Fruit fly (Drosophila melanogaster) whole organism, embryonic: Measurements from ENCODE around the gene CG33332.

Experiments used
- BEAF-32 ChIP-seq: fragments of 200-800 bp; sonication (Bioruptor generic); optimal IDR thresholded peaks from 3 replicates; lab custom pipeline; 2017; ENCODE audit warnings: missing biosample characterization, missing genetic modification characterization, mild to moderate bottlenecking, moderate library complexity, missing genetic modification reagents
- CG10565 ChIP-seq: fragments of 200-800 bp; sonication (Bioruptor generic); optimal IDR thresholded peaks from 3 replicates; lab custom pipeline; 2016; ENCODE audit warnings: missing biosample characterization, mild to moderate bottlenecking, missing genetic modification characterization
- CG14014 ChIP-seq: fragments of 200-800 bp; sonication (Bioruptor generic); IDR thresholded peaks from 2 replicates; pipeline ENCODE4 v1.3.6; 2022; ENCODE audit warnings: missing biosample characterization, missing genetic modification characterization
- CG1603 ChIP-seq: fragments of 200-800 bp; sonication (Bioruptor generic); optimal IDR thresholded peaks from 2 replicates; lab custom pipeline; 2019; ENCODE audit warnings: missing biosample characterization, mild to moderate bottlenecking, missing genetic modification characterization, moderate library complexity
- CG18262 ChIP-seq: fragments of 200-800 bp; optimal IDR thresholded peaks from 3 replicates; lab custom pipeline; 2019; ENCODE audit warnings: missing biosample characterization, mild to moderate bottlenecking, missing genetic modification characterization, moderate library complexity
- CG2202 ChIP-seq: fragments of 200-800 bp; sonication (Bioruptor generic); optimal IDR thresholded peaks from 2 replicates; lab custom pipeline; 2018; ENCODE audit warnings: missing biosample characterization, mild to moderate bottlenecking, missing genetic modification characterization
- CG3281 ChIP-seq: fragments of 200-800 bp; sonication (Bioruptor generic); optimal IDR thresholded peaks from 3 replicates; lab custom pipeline; 2017; ENCODE audit warnings: missing biosample characterization, mild to moderate bottlenecking, missing genetic modification characterization
- CG33557 ChIP-seq: fragments of 200-800 bp; sonication (Bioruptor generic); optimal IDR thresholded peaks from 2 replicates; lab custom pipeline; 2019; ENCODE audit warnings: missing biosample characterization, mild to moderate bottlenecking, missing genetic modification characterization, moderate library complexity
- CG34224 ChIP-seq: fragments of 200-800 bp; sonication (Bioruptor generic); IDR thresholded peaks from 3 replicates; pipeline ENCODE4 v1.3.6; 2022; ENCODE audit warnings: missing biosample characterization, missing genetic modification characterization; ENCODE audit not compliant: partially characterized antibody
- CG3838 ChIP-seq: fragments of 200-800 bp; sonication (Bioruptor generic); optimal IDR thresholded peaks from 3 replicates; lab custom pipeline; 2016; ENCODE audit warnings: missing biosample characterization, missing genetic modification characterization
- CG4730 ChIP-seq: fragments of 200-800 bp; sonication (Bioruptor generic); IDR thresholded peaks from 2 replicates; pipeline ENCODE4 v1.3.6; 2022; ENCODE audit warnings: missing biosample characterization, missing genetic modification characterization
- CG6813 ChIP-seq: fragments of 200-800 bp; sonication (Bioruptor generic); optimal IDR thresholded peaks from 2 replicates; lab custom pipeline; 2017; ENCODE audit warnings: missing biosample characterization, missing genetic modification characterization, mild to moderate bottlenecking, moderate library complexity, missing genetic modification reagents
- CG8089 ChIP-seq: fragments of 200-800 bp; sonication (Bioruptor generic); optimal IDR thresholded peaks from 3 replicates; lab custom pipeline; 2016; ENCODE audit warnings: missing biosample characterization, missing genetic modification characterization
- CG8359 ChIP-seq: fragments of 200-800 bp; sonication (Bioruptor generic); optimal IDR thresholded peaks from 2 replicates; lab custom pipeline; 2017; ENCODE audit warnings: missing biosample characterization, mild to moderate bottlenecking, missing genetic modification characterization, borderline replicate concordance
- CG9727 ChIP-seq: fragments of 200-800 bp; sonication (Bioruptor generic); optimal IDR thresholded peaks from 3 replicates; lab custom pipeline; 2017; ENCODE audit warnings: missing biosample characterization, mild to moderate bottlenecking, missing genetic modification characterization
- CTCF ChIP-seq: fragments of 200-800 bp; sonication (Bioruptor generic); optimal IDR thresholded peaks from 2 replicates; lab custom pipeline; 2017; ENCODE audit warnings: missing biosample characterization, mild to moderate bottlenecking, missing genetic modification characterization, moderate library complexity
- Dref ChIP-seq: fragments of 200-800 bp; sonication (Bioruptor generic); IDR thresholded peaks from 2 replicates; pipeline ENCODE4 v1.3.6; 2022; ENCODE audit warnings: missing biosample characterization, missing genetic modification characterization
- Fer2 ChIP-seq: fragments of 200-800 bp; sonication (Bioruptor generic); optimal IDR thresholded peaks from 2 replicates; lab custom pipeline; 2018; ENCODE audit warnings: missing biosample characterization, mild to moderate bottlenecking, missing genetic modification characterization, moderate library complexity
- Hr78 ChIP-seq, 2 experiments: fragments of 200-800 bp in 1 of 2; fragments of >200 bp in 1 of 2; sonication (Bioruptor generic) in 1 of 2; optimal IDR thresholded peaks; 2 replicates each; lab custom pipeline; 2017 to 2019; ENCODE audit warnings: missing biosample characterization in 2 of 2, missing genetic modification characterization in 2 of 2, mild to moderate bottlenecking in 1 of 2, moderate library complexity in 1 of 2
- Lim3 ChIP-seq: fragments of 200-800 bp; sonication (Bioruptor generic); IDR thresholded peaks from 2 replicates; pipeline ENCODE4 v1.3.6; 2022; ENCODE audit warnings: missing biosample characterization, missing genetic modification characterization
- MBD-R2 ChIP-seq: fragments of 200-800 bp; sonication (Bioruptor generic); IDR thresholded peaks from 2 replicates; pipeline ENCODE4 v1.3.6; 2022; ENCODE audit warnings: missing biosample characterization, missing genetic modification characterization
- MESR4 ChIP-seq: fragments of 200-800 bp; sonication (Bioruptor generic); optimal IDR thresholded peaks from 2 replicates; lab custom pipeline; 2018; ENCODE audit warnings: missing biosample characterization, mild to moderate bottlenecking, missing genetic modification characterization, moderate library complexity
- Mad ChIP-seq: fragments of 200-800 bp; sonication (Bioruptor generic); optimal IDR thresholded peaks from 2 replicates; lab custom pipeline; 2016; ENCODE audit warnings: missing biosample characterization, missing genetic modification characterization
- Med ChIP-seq: fragments of 200-800 bp; sonication (Bioruptor generic); peaks from one replicate; lab custom pipeline; 2016; ENCODE audit warnings: missing biosample characterization, missing genetic modification characterization, mild to moderate bottlenecking, inconsistent platforms, moderate library complexity
- Mrtf ChIP-seq: fragments of 200-800 bp; sonication (Bioruptor generic); IDR thresholded peaks from 3 replicates; pipeline ENCODE4 v1.3.6; 2022; ENCODE audit warnings: missing biosample characterization, missing genetic modification characterization
- Nf-YB ChIP-seq: fragments of 200-800 bp; sonication (Bioruptor generic); optimal IDR thresholded peaks from 3 replicates; lab custom pipeline; 2019; ENCODE audit warnings: missing biosample characterization, mild to moderate bottlenecking, missing genetic modification characterization, moderate library complexity
- Optix ChIP-seq: fragments of 200-800 bp; sonication (Bioruptor generic); IDR thresholded peaks from 3 replicates; pipeline ENCODE4 v1.3.6; 2022; ENCODE audit warnings: missing biosample characterization, missing genetic modification characterization
- ab ChIP-seq: fragments of 200-800 bp; sonication (Bioruptor generic); optimal IDR thresholded peaks from 2 replicates; lab custom pipeline; 2016; ENCODE audit warnings: missing biosample characterization, missing genetic modification characterization
- al ChIP-seq: fragments of 200-800 bp; sonication (Bioruptor generic); IDR thresholded peaks from 2 replicates; pipeline ENCODE4 v1.3.6; 2022; ENCODE audit warnings: missing biosample characterization, missing genetic modification characterization
- aop ChIP-seq: fragments of 200-800 bp; sonication (Bioruptor generic); IDR thresholded peaks from 2 replicates; pipeline ENCODE4 v1.3.6; 2022; ENCODE audit warnings: missing biosample characterization, missing genetic modification characterization
- bab2 ChIP-seq: fragments of 200-800 bp; sonication (Bioruptor generic); optimal IDR thresholded peaks from 2 replicates; lab custom pipeline; 2016; ENCODE audit warnings: missing biosample characterization, missing genetic modification characterization
- cas ChIP-seq: fragments of 200-800 bp; sonication (Bioruptor generic); IDR thresholded peaks from 2 replicates; pipeline ENCODE4 v1.3.6; 2022; ENCODE audit warnings: missing biosample characterization, missing genetic modification characterization
- corto ChIP-seq: fragments of 200-800 bp; sonication (Bioruptor generic); optimal IDR thresholded peaks from 2 replicates; lab custom pipeline; 2016; ENCODE audit warnings: missing biosample characterization, mild to moderate bottlenecking, missing genetic modification characterization, moderate library complexity
- esg ChIP-seq: fragments of 200-800 bp; sonication (Bioruptor generic); conservative IDR thresholded peaks from 2 replicates; pipeline ENCODE4 v1.3.6; 2022; ENCODE audit warnings: missing biosample characterization, missing genetic modification characterization
- ftz-f1 ChIP-seq: fragments of 200-800 bp; sonication (Bioruptor generic); optimal IDR thresholded peaks from 2 replicates; lab custom pipeline; 2016; ENCODE audit warnings: missing biosample characterization, missing genetic modification characterization
- gcm ChIP-seq: fragments of 200-800 bp; sonication (Bioruptor generic); optimal IDR thresholded peaks from 2 replicates; lab custom pipeline; 2019; ENCODE audit warnings: missing biosample characterization, mild to moderate bottlenecking, missing genetic modification characterization, moderate library complexity
- gfzf ChIP-seq: fragments of 200-800 bp; sonication (Bioruptor generic); optimal IDR thresholded peaks from 2 replicates; lab custom pipeline; 2016; ENCODE audit warnings: missing biosample characterization, mild to moderate bottlenecking, missing genetic modification characterization, moderate library complexity
- grau ChIP-seq: fragments of 200-800 bp; optimal IDR thresholded peaks from 3 replicates; lab custom pipeline; 2019; ENCODE audit warnings: missing biosample characterization, mild to moderate bottlenecking, missing genetic modification characterization, moderate library complexity
- gsb ChIP-seq: fragments of 200-800 bp; sonication (Bioruptor generic); IDR thresholded peaks from 2 replicates; pipeline ENCODE4 v1.3.6; 2022; ENCODE audit warnings: missing biosample characterization, missing genetic modification characterization
- her ChIP-seq: fragments of 200-800 bp; sonication (Bioruptor generic); optimal IDR thresholded peaks from 2 replicates; lab custom pipeline; 2016; ENCODE audit warnings: missing biosample characterization, missing genetic modification characterization
- ind ChIP-seq: fragments of 200-800 bp; sonication (Bioruptor generic); optimal IDR thresholded peaks from 3 replicates; lab custom pipeline; 2016; ENCODE audit warnings: missing biosample characterization, missing genetic modification characterization
- inv ChIP-seq: fragments of 200-800 bp; sonication (Bioruptor generic); IDR thresholded peaks from 2 replicates; pipeline ENCODE4 v1.3.6; 2022; ENCODE audit warnings: missing biosample characterization, missing genetic modification characterization; ENCODE audit not compliant: partially characterized antibody
- maf-S ChIP-seq: fragments of 200-800 bp; sonication (Bioruptor generic); optimal IDR thresholded peaks from 2 replicates; lab custom pipeline; 2016; ENCODE audit warnings: missing biosample characterization, missing genetic modification characterization
- pnt ChIP-seq: fragments of 200-800 bp; sonication (Bioruptor generic); optimal IDR thresholded peaks from 3 replicates; lab custom pipeline; 2016; ENCODE audit warnings: missing biosample characterization, missing genetic modification characterization
- pzg ChIP-seq: fragments of 200-800 bp; sonication (Bioruptor generic); optimal IDR thresholded peaks from 3 replicates; lab custom pipeline; 2018; ENCODE audit warnings: missing biosample characterization, mild to moderate bottlenecking, missing genetic modification characterization, moderate library complexity
- salm ChIP-seq: fragments of 200-800 bp; sonication (Bioruptor generic); optimal IDR thresholded peaks from 2 replicates; lab custom pipeline; 2018; ENCODE audit warnings: missing biosample characterization, mild to moderate bottlenecking, missing genetic modification characterization
- slp2 ChIP-seq: fragments of 200-800 bp; sonication (Bioruptor generic); optimal IDR thresholded peaks from 2 replicates; lab custom pipeline; 2016; ENCODE audit warnings: missing biosample characterization, missing genetic modification characterization
- twi ChIP-seq: fragments of 200-800 bp; optimal IDR thresholded peaks from 2 replicates; lab custom pipeline; 2019; ENCODE audit warnings: missing biosample characterization, mild to moderate bottlenecking, missing genetic modification characterization, moderate library complexity
- vnd ChIP-seq: fragments of 200-800 bp; sonication (Bioruptor generic); IDR thresholded peaks from 3 replicates; pipeline ENCODE4 v1.3.6; 2022; ENCODE audit warnings: missing biosample characterization, missing genetic modification characterization; ENCODE audit not compliant: partially characterized antibody
- vvl ChIP-seq: fragments of 200-800 bp; sonication (Bioruptor generic); IDR thresholded peaks from 2 replicates; pipeline ENCODE4 v1.3.6; 2022; ENCODE audit warnings: missing biosample characterization, missing genetic modification characterization
- zfh2 ChIP-seq: fragments of 200-800 bp; sonication (Bioruptor generic); optimal IDR thresholded peaks from 2 replicates; lab custom pipeline; 2016; ENCODE audit warnings: missing biosample characterization, missing genetic modification characterization

The CG33332 gene

dm6 chr3R:14890064-14890709 is 3.9 kb downstream of the CG33332 start, which contains the start of the genes CycC and UQCR-C1 (continued):
- TF ChIP-seq Hr78 (GFP tag; optimal IDR thresholded peaks at IDR 0.05; lab: Kevin White, UChicago) (no peak), CG1603 (tag; lab: Kevin White, UChicago) (peak; percentile 64), CG14014 (GFP tag; lab: Robert Waterston, UW) (no peak), gsb (no peak), bab2 (no peak), CG9727 (GFP tag; lab: Kevin White, UChicago) (no peak), corto (GFP tag; lab: Kevin White, UChicago) (no peak), salm (tag; lab: Kevin White, UChicago) (no peak), twi (tag; lab: Kevin White, UChicago) (no peak), cas (GFP tag; lab: Robert Waterston, UW) (no peak), CG10565 (GFP tag; lab: Kevin White, UChicago) (no peak), pzg (GFP tag; lab: Kevin White, UChicago) (peak; percentile 70), ind (GFP tag; lab: Kevin White, UChicago) (no peak), CG6813 (GFP tag; lab: Kevin White, UChicago) (no peak), vvl (GFP tag; lab: Robert Waterston, UW) (no peak), CG18262 (tag; lab: Kevin White, UChicago) (no peak), zfh2 (GFP tag; lab: Kevin White, UChicago) (no peak), Mrtf (no peak), vnd (GFP tag; lab: Robert Waterston, UW) (no peak), Mad (GFP tag; lab: Kevin White, UChicago) (no peak), CG8089 (GFP tag; lab: Kevin White, UChicago) (no peak), gfzf (GFP tag; lab: Kevin White, UChicago) (no peak), Optix (GFP tag; lab: Robert Waterston, UW) (no peak), ab (GFP tag; lab: Kevin White, UChicago) (no peak), slp2 (GFP tag; lab: Kevin White, UChicago) (no peak), BEAF-32 (GFP tag; lab: Kevin White, UChicago) (peak; percentile 16), grau (tag; lab: Kevin White, UChicago) (no peak), Fer2 (tag; lab: Kevin White, UChicago) (no peak), CG2202 (tag; lab: Kevin White, UChicago) (no peak), CG34224 (GFP tag; lab: Robert Waterston, UW) (0 out of 3 replicates have a peak, but pooled peaks have one; percentile 31), gcm (GFP tag; lab: Kevin White, UChicago) (no peak), maf-S (GFP tag; lab: Kevin White, UChicago) (no peak), ftz-f1 (GFP tag; lab: Kevin White, UChicago) (no peak), inv (GFP tag; lab: Robert Waterston, UW) (no peak), Nf-YB (GFP tag; lab: Kevin White, UChicago) (no peak), CG8359 (no peak), pnt (GFP tag; lab: Kevin White, UChicago) (no peak), Dref (GFP tag; lab: Robert Waterston, UW) (no peak), CTCF (GFP tag; lab: Kevin White, UChicago) (peak; percentile 20), Med (GFP tag; lab: Kevin White, UChicago) (peak; percentile 69), her (no peak), CG3281 (peak; percentile 31), MBD-R2 (GFP tag; lab: Robert Waterston, UW) (peak; percentile 99), aop (GFP tag; lab: Robert Waterston, UW) (no peak), CG33557 (GFP tag; lab: Kevin White, UChicago) (no peak), al (GFP tag; lab: Robert Waterston, UW) (no peak), CG3838 (GFP tag; lab: Kevin White, UChicago) (no peak), esg (GFP tag; lab: Robert Waterston, UW) (no peak), CG4730 (GFP tag; lab: Robert Waterston, UW) (no peak), MESR4 (peak; percentile 83), Lim3 (GFP tag; lab: Robert Waterston, UW) (no peak)
